Fruit fly (Drosophila melanogaster) whole organism, prepupa: ENCODE results near the gene CG31975.

Experiments used
- CG10631 ChIP-seq: fragments of 200-800 bp; sonication (Bioruptor generic); optimal IDR thresholded peaks from 2 replicates; lab custom pipeline; 2016; ENCODE audit warnings: missing biosample characterization, missing genetic modification characterization
- CG10669 ChIP-seq: fragments of 200-800 bp; sonication (Bioruptor generic); optimal IDR thresholded peaks from 3 replicates; lab custom pipeline; 2018; ENCODE audit warnings: missing biosample characterization, mild to moderate bottlenecking, missing genetic modification characterization, moderate library complexity
- CG11294 ChIP-seq: fragments of 200-800 bp; sonication (Bioruptor generic); IDR thresholded peaks from 2 replicates; pipeline ENCODE4 v1.3.6; 2022; ENCODE audit warnings: missing biosample characterization, missing genetic modification characterization
- CG11762 ChIP-seq: fragments of 200-800 bp; sonication (Bioruptor generic); optimal IDR thresholded peaks from 3 replicates; lab custom pipeline; 2016; ENCODE audit warnings: missing biosample characterization, missing genetic modification characterization; ENCODE audit not compliant: insufficient read depth
- CG15336 ChIP-seq: fragments of 200-800 bp; sonication (Bioruptor generic); IDR thresholded peaks from 2 replicates; pipeline ENCODE4 v1.3.6; 2022; ENCODE audit warnings: missing biosample characterization, missing genetic modification characterization
- CG16779 ChIP-seq: fragments of 200-800 bp; sonication (Bioruptor generic); optimal IDR thresholded peaks from 3 replicates; lab custom pipeline; 2017; ENCODE audit warnings: missing biosample characterization, mild to moderate bottlenecking, missing genetic modification characterization
- CG3032 ChIP-seq: fragments of 200-800 bp; optimal IDR thresholded peaks from 2 replicates; lab custom pipeline; 2019; ENCODE audit warnings: missing biosample characterization, mild to moderate bottlenecking, missing genetic modification characterization, moderate library complexity
- CG31627 ChIP-seq: fragments of 200-800 bp; sonication (Bioruptor generic); optimal IDR thresholded peaks from 3 replicates; lab custom pipeline; 2016; ENCODE audit warnings: missing biosample characterization, missing genetic modification characterization
- CG32006 ChIP-seq: fragments of 200-800 bp; sonication (Bioruptor generic); optimal IDR thresholded peaks from 3 replicates; lab custom pipeline; 2017; ENCODE audit warnings: missing biosample characterization, mild to moderate bottlenecking, missing genetic modification characterization
- CG3919 ChIP-seq: fragments of 200-800 bp; sonication (Bioruptor generic); optimal IDR thresholded peaks from 3 replicates; lab custom pipeline; 2016; ENCODE audit warnings: missing biosample characterization, missing genetic modification characterization
- CG4318 ChIP-seq: fragments of 200-800 bp; sonication (Bioruptor generic); optimal IDR thresholded peaks from 3 replicates; lab custom pipeline; 2017; ENCODE audit warnings: missing biosample characterization, mild to moderate bottlenecking, missing genetic modification characterization
- CG6163 ChIP-seq: fragments of 200-800 bp; sonication (Bioruptor generic); IDR thresholded peaks from 3 replicates; pipeline ENCODE4 v1.3.6; 2022; ENCODE audit warnings: missing biosample characterization, missing genetic modification characterization
- CG6276 ChIP-seq: fragments of 200-800 bp; sonication (Bioruptor generic); optimal IDR thresholded peaks from 2 replicates; lab custom pipeline; 2017; ENCODE audit warnings: missing biosample characterization, mild to moderate bottlenecking, missing genetic modification characterization
- CG6792 ChIP-seq: fragments of 200-800 bp; sonication (Bioruptor generic); optimal IDR thresholded peaks from 3 replicates; lab custom pipeline; 2016; ENCODE audit warnings: missing biosample characterization, missing genetic modification characterization
- CG6808 ChIP-seq: fragments of 200-800 bp; sonication (Bioruptor generic); optimal IDR thresholded peaks from 3 replicates; lab custom pipeline; 2017; ENCODE audit warnings: missing biosample characterization, missing genetic modification characterization, mild to moderate bottlenecking, moderate library complexity, missing genetic modification reagents
- CG6854 ChIP-seq: fragments of 200-800 bp; sonication (Bioruptor generic); optimal IDR thresholded peaks from 2 replicates; lab custom pipeline; 2017; ENCODE audit warnings: missing biosample characterization, mild to moderate bottlenecking, missing genetic modification characterization
- CG7368 ChIP-seq: fragments of 200-800 bp; sonication (Bioruptor generic); optimal IDR thresholded peaks from 3 replicates; lab custom pipeline; 2016; ENCODE audit warnings: missing biosample characterization, missing genetic modification characterization
- CG8119 ChIP-seq: fragments of 200-800 bp; sonication (Bioruptor generic); IDR thresholded peaks from 3 replicates; pipeline ENCODE4 v1.3.6; 2022; ENCODE audit warnings: missing biosample characterization, missing genetic modification characterization
- CG9139 ChIP-seq: fragments of 200-800 bp; sonication (Bioruptor generic); optimal IDR thresholded peaks from 3 replicates; lab custom pipeline; 2017; ENCODE audit warnings: missing biosample characterization, mild to moderate bottlenecking, missing genetic modification characterization
- Eip75B ChIP-seq: fragments of 200-800 bp; sonication (Bioruptor generic); optimal IDR thresholded peaks from 3 replicates; lab custom pipeline; 2016; ENCODE audit warnings: missing biosample characterization, missing genetic modification characterization
- Eip78C ChIP-seq: fragments of 200-800 bp; sonication (Bioruptor generic); peaks from one replicate; lab custom pipeline; 2016; ENCODE audit warnings: missing biosample characterization, missing genetic modification characterization
- Eip93F ChIP-seq: fragments of 200-800 bp; sonication (Bioruptor generic); optimal IDR thresholded peaks from 2 replicates; lab custom pipeline; 2016; ENCODE audit warnings: missing biosample characterization, mild to moderate bottlenecking, missing genetic modification characterization
- Ets21C ChIP-seq: fragments of 200-800 bp; sonication (Bioruptor generic); optimal IDR thresholded peaks from 3 replicates; lab custom pipeline; 2016; ENCODE audit warnings: missing biosample characterization, missing genetic modification characterization
- Gug ChIP-seq: fragments of 200-800 bp; sonication (Bioruptor generic); IDR thresholded peaks from 2 replicates; pipeline ENCODE4 v1.3.6; 2022; ENCODE audit warnings: missing biosample characterization, missing genetic modification characterization
- Hr39 ChIP-seq: fragments of 200-800 bp; sonication (Bioruptor generic); optimal IDR thresholded peaks from 2 replicates; lab custom pipeline; 2016; ENCODE audit warnings: missing biosample characterization, missing genetic modification characterization
- Lpt ChIP-seq: fragments of 200-800 bp; sonication (Bioruptor generic); optimal IDR thresholded peaks from 3 replicates; lab custom pipeline; 2016; ENCODE audit warnings: missing biosample characterization, missing genetic modification characterization
- Met ChIP-seq: fragments of 200-800 bp; sonication (Bioruptor generic); optimal IDR thresholded peaks from 3 replicates; lab custom pipeline; 2016; ENCODE audit warnings: missing biosample characterization, missing genetic modification characterization
- OdsH ChIP-seq: fragments of 200-800 bp; sonication (Bioruptor generic); optimal IDR thresholded peaks from 3 replicates; lab custom pipeline; 2016; ENCODE audit warnings: missing biosample characterization, missing genetic modification characterization
- Smox ChIP-seq: fragments of 200-800 bp; sonication (Bioruptor generic); optimal IDR thresholded peaks from 3 replicates; lab custom pipeline; 2016; ENCODE audit warnings: missing biosample characterization, missing genetic modification characterization
- Sox102F ChIP-seq: fragments of 200-800 bp; sonication (Bioruptor generic); optimal IDR thresholded peaks from 2 replicates; lab custom pipeline; 2016; ENCODE audit warnings: missing biosample characterization, mild to moderate bottlenecking, missing genetic modification characterization
- Sox14 ChIP-seq: fragments of 200-800 bp; sonication (Bioruptor generic); optimal IDR thresholded peaks from 3 replicates; lab custom pipeline; 2016; ENCODE audit warnings: missing biosample characterization, missing genetic modification characterization
- Sox15 ChIP-seq: fragments of 200-800 bp; sonication (Bioruptor generic); optimal IDR thresholded peaks from 3 replicates; lab custom pipeline; 2016; ENCODE audit warnings: missing biosample characterization, missing genetic modification characterization
- acj6 ChIP-seq: fragments of 200-800 bp; sonication (Bioruptor generic); optimal IDR thresholded peaks from 3 replicates; lab custom pipeline; 2016; ENCODE audit warnings: missing biosample characterization, missing genetic modification characterization
- cyc ChIP-seq: fragments of 200-800 bp; sonication (Bioruptor generic); optimal IDR thresholded peaks from 3 replicates; lab custom pipeline; 2016; ENCODE audit warnings: missing biosample characterization, missing genetic modification characterization
- dac ChIP-seq: fragments of 200-800 bp; sonication (Bioruptor generic); optimal IDR thresholded peaks from 2 replicates; lab custom pipeline; 2017; ENCODE audit warnings: missing biosample characterization, mild to moderate bottlenecking, missing genetic modification characterization
- dsx ChIP-seq: fragments of 200-800 bp; optimal IDR thresholded peaks from 3 replicates; lab custom pipeline; 2019; ENCODE audit warnings: missing biosample characterization, mild to moderate bottlenecking, missing genetic modification characterization, moderate library complexity; ENCODE audit not compliant: poor library complexity, severe bottlenecking
- eg ChIP-seq: fragments of 200-800 bp; sonication (Bioruptor generic); IDR thresholded peaks from 3 replicates; pipeline ENCODE4 v1.3.6; 2022; ENCODE audit warnings: missing biosample characterization, missing genetic modification characterization
- esn ChIP-seq: fragments of 200-800 bp; sonication (Bioruptor generic); optimal IDR thresholded peaks from 2 replicates; lab custom pipeline; 2016; ENCODE audit warnings: missing biosample characterization, mild to moderate bottlenecking, missing genetic modification characterization, moderate library complexity
- fd59A ChIP-seq: fragments of 200-800 bp; sonication (Bioruptor generic); optimal IDR thresholded peaks from 2 replicates; lab custom pipeline; 2017; ENCODE audit warnings: missing biosample characterization, mild to moderate bottlenecking, missing genetic modification characterization, missing genetic modification reagents
- fd85E ChIP-seq: fragments of 200-800 bp; sonication (Bioruptor generic); optimal IDR thresholded peaks from 3 replicates; lab custom pipeline; 2016; ENCODE audit warnings: missing biosample characterization, missing genetic modification characterization
- net ChIP-seq: fragments of 200-800 bp; sonication (Bioruptor generic); optimal IDR thresholded peaks from 3 replicates; lab custom pipeline; 2016; ENCODE audit warnings: missing biosample characterization, missing genetic modification characterization
- pdm3 ChIP-seq: fragments of 200-800 bp; sonication (Bioruptor generic); optimal IDR thresholded peaks from 3 replicates; lab custom pipeline; 2016; ENCODE audit warnings: missing biosample characterization, missing genetic modification characterization
- salr ChIP-seq, 2 experiments: fragments of 200-800 bp; sonication (Bioruptor generic); optimal IDR thresholded peaks; 3 replicates each; lab custom pipeline; 2016 to 2018; ENCODE audit warnings: missing biosample characterization in 2 of 2, missing genetic modification characterization in 2 of 2, mild to moderate bottlenecking in 1 of 2
- spab ChIP-seq: fragments of 200-800 bp; sonication (Bioruptor generic); optimal IDR thresholded peaks from 2 replicates; lab custom pipeline; 2017; ENCODE audit warnings: missing biosample characterization, mild to moderate bottlenecking, missing genetic modification characterization, missing genetic modification reagents
- vri ChIP-seq: fragments of 200-800 bp; sonication (Bioruptor generic); optimal IDR thresholded peaks from 3 replicates; lab custom pipeline; 2016; ENCODE audit warnings: missing biosample characterization, mild to moderate bottlenecking, missing genetic modification characterization

CG31975 gene

dm6 chr2L:160581-161452 is 20.0 kb upstream of the CG31975 start (continued):
- TF ChIP-seq CG6792 (peak; percentile 41), CG31627 (GFP tag; lab: Kevin White, UChicago) (peak; percentile 2), Lpt (GFP tag; lab: Kevin White, UChicago) (peak; percentile 97), Met (GFP tag; lab: Kevin White, UChicago) (peak; percentile 67), esn (peak; percentile 52), eg (GFP tag; lab: Robert Waterston, UW) (no peak), CG9139 (GFP tag; lab: Kevin White, UChicago) (peak; percentile 85), Eip78C (GFP tag; lab: Kevin White, UChicago) (peak; percentile 88), CG11294 (GFP tag; lab: Robert Waterston, UW) (no peak), Hr39 (GFP tag; lab: Kevin White, UChicago) (no peak), CG7368 (GFP tag; lab: Kevin White, UChicago) (peak; percentile 22), OdsH (GFP tag; lab: Kevin White, UChicago) (peak; percentile 85), CG15336 (no peak), Eip75B (peak; percentile 88), Sox15 (GFP tag; lab: Kevin White, UChicago) (no peak), acj6 (GFP tag; lab: Kevin White, UChicago) (peak; percentile 29), Sox102F (GFP tag; lab: Kevin White, UChicago) (peak; percentile 83), CG6276 (peak; percentile 80), CG3919 (GFP tag; lab: Kevin White, UChicago) (peak; percentile 74), net (peak; percentile 87), CG32006 (peak; percentile 87), dsx (GFP tag; lab: Kevin White, UChicago) (peak; percentile 85), spab (GFP tag; lab: Kevin White, UChicago) (peak; percentile 78), fd59A (peak; percentile 85), Sox14 (peak; percentile 77), CG3032 (tag; lab: Kevin White, UChicago) (peak; percentile 69), CG4318 (peak; percentile 58), CG10669 (GFP tag; lab: Kevin White, UChicago) (peak; percentile 70), CG6854 (peak; percentile 23), fd85E (GFP tag; lab: Kevin White, UChicago) (peak; percentile 87), CG11762 (GFP tag; lab: Kevin White, UChicago) (peak; percentile 44), pdm3 (GFP tag; lab: Kevin White, UChicago) (peak; percentile 86)

dm6 chr2L:158649-159257 is 18.0 kb upstream of the CG31975 start, which contains the start of the genes CG33635 and spen:
Gene CG33635, minus strand, starts transcription at chr2L:158664.
Gene spen, plus strand, starts transcription at chr2L:159032.
- TF ChIP-seq Gug (GFP tag; lab: Robert Waterston, UW) (no peak), CG3032 (tag; lab: Kevin White, UChicago) (no peak), net (peak; percentile 41), CG32006 (no peak), Eip78C (GFP tag; lab: Kevin White, UChicago) (peak; percentile 84), CG6808 (GFP tag; lab: Kevin White, UChicago) (peak; percentile 39), Eip93F (GFP tag; lab: Kevin White, UChicago) (peak; percentile 52), Sox102F (GFP tag; lab: Kevin White, UChicago) (no peak), dac (no peak), CG4318 (no peak), CG16779 (peak; percentile 53), CG6276 (no peak), cyc (GFP tag; lab: Kevin White, UChicago) (no peak), fd85E (GFP tag; lab: Kevin White, UChicago) (peak; percentile 50), Smox (GFP tag; lab: Kevin White, UChicago) (no peak), Eip75B (peak; percentile 34), Hr39 (GFP tag; lab: Kevin White, UChicago) (no peak), CG6792 (no peak), eg (GFP tag; lab: Robert Waterston, UW) (no peak), CG7368 (GFP tag; lab: Kevin White, UChicago) (peak; percentile 1), Sox15 (GFP tag; lab: Kevin White, UChicago) (no peak), Ets21C (no peak), CG11294 (GFP tag; lab: Robert Waterston, UW) (no peak), salr (GFP tag; optimal IDR thresholded peaks at IDR 0.05; lab: Kevin White, UChicago) (peak in 1 of 2 experiments; percentile 14), vri (GFP tag; lab: Kevin White, UChicago) (peak; percentile 82), CG3919 (GFP tag; lab: Kevin White, UChicago) (peak; percentile 59), Lpt (GFP tag; lab: Kevin White, UChicago) (no peak), CG6163 (no peak), pdm3 (GFP tag; lab: Kevin White, UChicago) (no peak), CG10631 (GFP tag; lab: Kevin White, UChicago) (no peak), CG8119 (GFP tag; lab: Robert Waterston, UW) (no peak)
